Fruit fly (Drosophila melanogaster) whole organism, wandering third instar larva: ENCODE data around the gene Scgdelta.

Source experiments
- CrebA ChIP-seq: fragments of 200-800 bp; sonication (Bioruptor generic); optimal IDR thresholded peaks from 2 replicates; lab custom pipeline; 2016; ENCODE audit warnings: missing biosample characterization, mild to moderate bottlenecking, missing genetic modification characterization, borderline replicate concordance
- Dfd ChIP-seq: fragments of >200 bp; optimal IDR thresholded peaks from 2 replicates; lab custom pipeline; 2017; ENCODE audit warnings: missing biosample characterization, missing genetic modification characterization
- GATAd ChIP-seq: sonication (Bioruptor generic); optimal IDR thresholded peaks from 2 replicates; lab custom pipeline; 2016; ENCODE audit warnings: missing biosample characterization, missing genetic modification characterization
- HLH106 ChIP-seq: fragments of 200-800 bp; optimal IDR thresholded peaks from 3 replicates; lab custom pipeline; 2019; ENCODE audit warnings: missing biosample characterization, mild to moderate bottlenecking, missing genetic modification characterization, moderate library complexity
- Hr78 ChIP-seq: fragments of >200 bp; optimal IDR thresholded peaks from 2 replicates; lab custom pipeline; 2017; ENCODE audit warnings: missing biosample characterization, missing genetic modification characterization
- Hr83 ChIP-seq: fragments of 200-300 bp; sonication (Bioruptor generic); optimal IDR thresholded peaks from 2 replicates; lab custom pipeline; 2016; ENCODE audit warnings: missing biosample characterization, mild to moderate bottlenecking, missing genetic modification characterization, moderate library complexity; ENCODE audit not compliant: poor library complexity, severe bottlenecking
- Sp1 ChIP-seq: fragments of 200-800 bp; sonication (Bioruptor generic); optimal IDR thresholded peaks from 3 replicates; lab custom pipeline; 2019; ENCODE audit warnings: missing biosample characterization, mild to moderate bottlenecking, missing genetic modification characterization, moderate library complexity
- br ChIP-seq: fragments of 200-800 bp; sonication (Bioruptor generic); optimal IDR thresholded peaks from 2 replicates; lab custom pipeline; 2016; ENCODE audit warnings: missing biosample characterization, missing genetic modification characterization
- brk ChIP-seq: fragments of 200-800 bp; sonication (Bioruptor generic); optimal IDR thresholded peaks from 2 replicates; lab custom pipeline; 2016; ENCODE audit warnings: missing biosample characterization, mild to moderate bottlenecking, missing genetic modification characterization
- ey ChIP-seq: fragments of 200-800 bp; sonication (Bioruptor generic); optimal IDR thresholded peaks from 2 replicates; lab custom pipeline; 2016; ENCODE audit warnings: missing biosample characterization, missing genetic modification characterization
- lola ChIP-seq: fragments of >200 bp; optimal IDR thresholded peaks from 2 replicates; lab custom pipeline; 2017; ENCODE audit warnings: missing biosample characterization, missing genetic modification characterization
- pan ChIP-seq: fragments of >200 bp; optimal IDR thresholded peaks from 2 replicates; lab custom pipeline; 2017
- sv ChIP-seq: fragments of 200-800 bp; sonication (Bioruptor generic); optimal IDR thresholded peaks from 3 replicates; lab custom pipeline; 2016; ENCODE audit warnings: missing biosample characterization, missing genetic modification characterization

Gene Scgdelta

DNA sequence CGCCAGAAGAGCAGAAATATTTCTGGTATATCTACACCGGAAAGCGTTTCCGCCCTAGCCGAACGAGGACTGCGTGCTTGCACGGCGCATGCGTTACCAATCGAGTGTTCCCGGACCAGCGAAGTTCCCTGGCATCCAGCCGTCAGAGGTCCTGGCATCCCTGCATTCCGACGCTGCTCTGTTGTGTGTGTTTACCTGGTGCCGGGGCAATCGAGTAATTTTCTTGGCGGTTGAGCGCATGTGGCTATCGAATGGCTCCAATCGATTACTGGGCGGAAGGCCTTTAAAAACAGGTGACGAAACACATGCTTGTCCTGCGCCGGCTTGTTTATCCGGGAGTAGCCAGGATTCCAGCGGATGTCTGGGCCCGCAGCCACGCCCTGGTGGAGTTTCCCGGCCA, 61.3 kb downstream of the Scgdelta start, which contains the start of gene CG32809:
TSS of gene CG32809 (minus strand) at position 216 of the 400 bp plus-strand sequence.
- TF ChIP-seq lola (GFP tag; lab: Kevin White, UChicago) = no peak
- TF ChIP-seq CrebA (GFP tag; lab: Kevin White, UChicago) = no peak
- TF ChIP-seq Hr83 (GFP tag; lab: Kevin White, UChicago) = no peak
- no peak for TF ChIP-seq ey (GFP tag; lab: Kevin White, UChicago)
- TF ChIP-seq, all 38 proteins: peak for 0

DNA sequence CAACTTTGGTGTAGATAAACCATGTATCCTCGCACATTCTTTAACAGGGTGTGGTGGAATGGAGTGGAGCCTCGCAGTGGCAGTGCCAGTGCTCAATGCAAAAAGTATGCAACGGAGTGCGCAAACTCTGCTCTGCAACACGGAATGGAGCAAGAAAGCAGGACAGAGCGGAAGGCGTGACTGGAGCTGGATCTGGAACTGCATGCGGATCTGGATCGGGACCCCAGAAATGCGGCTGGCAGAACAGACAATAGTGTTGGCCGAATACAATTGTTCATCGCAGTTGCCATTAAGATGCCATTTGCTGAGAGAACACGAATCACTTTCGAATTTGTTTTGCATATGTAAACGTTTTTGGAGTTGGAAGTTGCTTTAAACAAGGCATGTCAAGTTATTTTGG, 62.4 kb downstream of the Scgdelta start:
- TF ChIP-seq Hr78 = no peak
- TF ChIP-seq Dfd (GFP tag; lab: Kevin White, UChicago) = no peak
- TF ChIP-seq GATAd = no peak
- no peak for TF ChIP-seq sv

DNA sequence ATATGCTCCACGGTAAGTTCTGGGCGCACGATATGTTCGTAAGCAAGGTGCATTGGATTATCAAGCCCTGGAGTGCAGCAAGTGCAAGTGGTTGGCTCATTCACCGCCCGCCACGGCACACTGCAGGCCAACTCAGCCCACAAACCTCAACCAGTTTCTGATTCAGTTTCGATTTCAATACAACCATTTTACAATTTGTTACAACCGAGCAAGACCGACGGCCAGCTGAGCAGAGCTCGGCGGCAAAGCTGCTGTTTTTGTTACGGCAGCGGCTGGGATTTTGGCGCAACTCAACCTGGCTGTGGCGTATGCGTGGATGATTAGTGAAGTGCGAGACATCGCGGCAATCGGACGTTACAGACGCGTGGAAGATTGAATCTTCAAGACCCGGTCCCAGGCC, 67.6 kb downstream of the Scgdelta start, which contains the start of gene b6:
TSS of gene b6 (plus strand) at position 320 of the 400 bp plus-strand sequence.
- no peak for TF ChIP-seq pan
- no peak for TF ChIP-seq Sp1 (GFP tag; lab: Kevin White, UChicago)
- no peak for TF ChIP-seq Hr78
- TF ChIP-seq Dfd (GFP tag; lab: Kevin White, UChicago) = no peak
- no peak for TF ChIP-seq brk (GFP tag; lab: Kevin White, UChicago)
- no peak for TF ChIP-seq br (GFP tag; lab: Kevin White, UChicago)
- TF ChIP-seq HLH106 (tag; lab: Kevin White, UChicago) = no peak
